Worm (Caenorhabditis elegans) whole organism, L4 larva: ENCODE data around the gene klp-3.

Experiments
- F10B5.3 ChIP-seq: sonication (generic microtip); optimal IDR thresholded peaks from 2 replicates; lab custom pipeline; 2016; ENCODE audit warnings: mild to moderate bottlenecking, missing genetic modification characterization, missing compliant biosample characterization
- Y105C5A.15 ChIP-seq: fragments of 200-800 bp; sonication (Bioruptor generic); IDR thresholded peaks from 2 replicates; pipeline ENCODE4 v1.3.6; 2022; ENCODE audit warnings: missing genetic modification characterization, missing compliant biosample characterization
- Y48G9A.11 ChIP-seq: fragments of 200-800 bp; sonication (Bioruptor generic); IDR thresholded peaks from 2 replicates; pipeline ENCODE4 v1.3.6; 2022; ENCODE audit warnings: missing genetic modification reagents, missing genetic modification characterization, missing compliant biosample characterization
- Y5F2A.4 ChIP-seq: fragments of 200-800 bp; sonication (Bioruptor generic); optimal IDR thresholded peaks from 2 replicates; lab custom pipeline; 2018; ENCODE audit warnings: mild to moderate bottlenecking, missing genetic modification characterization, missing compliant biosample characterization
- aha-1 ChIP-seq: fragments of 150-350 bp; peaks from one replicate; lab custom pipeline; 2014; ENCODE audit warnings: missing biosample characterization, missing genetic modification characterization
- ama-1 ChIP-seq: fragments of 150-350 bp; optimal IDR thresholded peaks from 2 replicates; lab custom pipeline; 2014; ENCODE audit warnings: inconsistent platforms, mixed read lengths
- attf-4 ChIP-seq: sonication (generic microtip); optimal IDR thresholded peaks from 3 replicates; lab custom pipeline; 2017; ENCODE audit warnings: missing biosample characterization, missing genetic modification characterization
- daf-16 ChIP-seq, 3 experiments: sonication (generic microtip); optimal IDR thresholded peaks; 2 replicates each; lab custom pipeline; 2016 to 2017; ENCODE audit warnings: missing genetic modification characterization in 3 of 3, missing genetic modification reagents in 3 of 3, mild to moderate bottlenecking in 2 of 3, missing compliant biosample characterization in 2 of 3, missing biosample characterization in 1 of 3, moderate library complexity in 1 of 3
- daf-19 ChIP-seq: fragments of 200-800 bp; sonication (Bioruptor generic); conservative IDR thresholded peaks from 2 replicates; pipeline ENCODE4 v1.3.6; 2022; ENCODE audit warnings: missing genetic modification characterization, missing compliant biosample characterization
- dmd-9 ChIP-seq: fragments of 200-800 bp; sonication (Bioruptor generic); IDR thresholded peaks from 2 replicates; pipeline ENCODE4 v1.3.6; 2022; ENCODE audit warnings: missing genetic modification reagents, missing genetic modification characterization, missing compliant biosample characterization
- dpl-1 ChIP-seq: fragments of 150-350 bp; optimal IDR thresholded peaks from 2 replicates; lab custom pipeline; 2014; ENCODE audit warnings: missing biosample characterization, missing genetic modification reagents, missing genetic modification characterization
- duxl-1 ChIP-seq: sonication (generic microtip); optimal IDR thresholded peaks from 2 replicates; lab custom pipeline; 2016; ENCODE audit warnings: mild to moderate bottlenecking, missing genetic modification characterization, moderate library complexity, missing compliant biosample characterization; ENCODE audit not compliant: poor library complexity
- dve-1 ChIP-seq: sonication (generic microtip); optimal IDR thresholded peaks from 2 replicates; lab custom pipeline; 2017; ENCODE audit warnings: antibody characterized with exemption, mild to moderate bottlenecking, missing genetic modification characterization, missing compliant biosample characterization; ENCODE audit not compliant: insufficient read depth
- egl-27 ChIP-seq: sonication (generic microtip); optimal IDR thresholded peaks from 3 replicates; lab custom pipeline; 2017; ENCODE audit warnings: missing biosample characterization, missing genetic modification reagents, missing genetic modification characterization
- hlh-11 ChIP-seq: fragments of 200-800 bp; sonication (Bioruptor generic); optimal IDR thresholded peaks from 2 replicates; lab custom pipeline; 2018; ENCODE audit warnings: mild to moderate bottlenecking, missing genetic modification characterization, missing compliant biosample characterization
- hlh-30 ChIP-seq: sonication (generic microtip); optimal IDR thresholded peaks from 2 replicates; lab custom pipeline; 2017; ENCODE audit warnings: antibody characterized with exemption, mild to moderate bottlenecking, missing genetic modification characterization, missing compliant biosample characterization; ENCODE audit not compliant: insufficient read depth
- hmg-1.1 ChIP-seq: fragments of 200-800 bp; sonication (Bioruptor generic); IDR thresholded peaks from 2 replicates; pipeline ENCODE4 v1.3.6; 2022; ENCODE audit warnings: missing genetic modification reagents, missing genetic modification characterization, missing compliant biosample characterization
- jun-1 ChIP-seq: fragments of 150-350 bp; optimal IDR thresholded peaks from 2 replicates; lab custom pipeline; 2014; ENCODE audit warnings: missing biosample characterization, missing genetic modification reagents, missing genetic modification characterization
- lim-7 ChIP-seq: fragments of 200-800 bp; sonication (Bioruptor generic); IDR thresholded peaks from 2 replicates; pipeline ENCODE4 v1.3.6; 2022; ENCODE audit warnings: missing genetic modification characterization, missing compliant biosample characterization
- lin-15B ChIP-seq: fragments of 150-350 bp; sonication (generic microtip); optimal IDR thresholded peaks from 3 replicates; lab custom pipeline; 2014; ENCODE audit warnings: missing biosample characterization, missing genetic modification characterization
- lir-3 ChIP-seq: sonication (generic microtip); optimal IDR thresholded peaks from 2 replicates; lab custom pipeline; 2016; ENCODE audit warnings: mild to moderate bottlenecking, missing genetic modification characterization, missing compliant biosample characterization
- lsy-2 ChIP-seq, 2 experiments: fragments of 150-350 bp in 1 of 2; sonication (generic microtip) in 1 of 2; optimal IDR thresholded peaks; 2 replicates each; lab custom pipeline; 2014 to 2017; ENCODE audit warnings: missing biosample characterization in 2 of 2, missing genetic modification characterization in 2 of 2
- madf-9 ChIP-seq: fragments of 200-800 bp; sonication (Bioruptor generic); conservative IDR thresholded peaks from 2 replicates; pipeline ENCODE4 v1.3.6; 2022; ENCODE audit warnings: missing genetic modification reagents, missing genetic modification characterization, missing compliant biosample characterization
- mdt-29 ChIP-seq: fragments of 200-800 bp; sonication (Bioruptor generic); IDR thresholded peaks from 2 replicates; pipeline ENCODE4 v1.3.6; 2022; ENCODE audit warnings: missing genetic modification reagents, missing genetic modification characterization, missing compliant biosample characterization
- nhr-10 ChIP-seq: fragments of 150-350 bp; optimal IDR thresholded peaks from 2 replicates; lab custom pipeline; 2014; ENCODE audit warnings: missing biosample characterization, missing genetic modification characterization
- nhr-102 ChIP-seq: sonication (generic microtip); optimal IDR thresholded peaks from 2 replicates; lab custom pipeline; 2016; ENCODE audit warnings: mild to moderate bottlenecking, missing genetic modification characterization, moderate library complexity, missing compliant biosample characterization
- sdz-12 ChIP-seq: fragments of 200-800 bp; sonication (Bioruptor generic); optimal IDR thresholded peaks from 2 replicates; lab custom pipeline; 2018; ENCODE audit warnings: mild to moderate bottlenecking, missing genetic modification characterization, missing compliant biosample characterization
- set-16 ChIP-seq: fragments of 200-800 bp; sonication (Bioruptor generic); IDR thresholded peaks from 2 replicates; pipeline ENCODE4 v1.3.6; 2022; ENCODE audit warnings: missing genetic modification reagents, missing genetic modification characterization, missing compliant biosample characterization
- spr-3 ChIP-seq: fragments of 200-800 bp; sonication (Bioruptor generic); optimal IDR thresholded peaks from 2 replicates; lab custom pipeline; 2018; ENCODE audit warnings: mild to moderate bottlenecking, missing genetic modification characterization, missing compliant biosample characterization
- tra-1 ChIP-seq: fragments of 200-800 bp; sonication (Bioruptor generic); IDR thresholded peaks from 2 replicates; pipeline ENCODE4 v1.3.6; 2022; ENCODE audit warnings: missing genetic modification reagents, missing genetic modification characterization, missing compliant biosample characterization
- unc-130 ChIP-seq: sonication (generic microtip); optimal IDR thresholded peaks from 2 replicates; lab custom pipeline; 2016; ENCODE audit warnings: missing genetic modification reagents, missing genetic modification characterization, missing compliant biosample characterization
- unc-62 ChIP-seq, 3 experiments: fragments of 150-350 bp in 1 of 3; sonication (generic microtip); optimal IDR thresholded peaks in 2 of 3; peaks in 1 of 3; 1 replicate in 1 of 3; 2 replicates in 2 of 3; lab custom pipeline; 2014 to 2017; ENCODE audit warnings: missing biosample characterization in 3 of 3, missing genetic modification characterization in 3 of 3, missing genetic modification reagents in 3 of 3, missing genotype in 1 of 3
- zfp-2 ChIP-seq: sonication (generic microtip); optimal IDR thresholded peaks from 2 replicates; lab custom pipeline; 2016; ENCODE audit warnings: mild to moderate bottlenecking, missing genetic modification characterization, missing compliant biosample characterization
- zip-11 ChIP-seq: fragments of 200-800 bp; sonication (Bioruptor generic); IDR thresholded peaks from 2 replicates; pipeline ENCODE4 v1.3.6; 2022; ENCODE audit warnings: missing genetic modification characterization, missing compliant biosample characterization
- ztf-7 ChIP-seq: fragments of 150-350 bp; optimal IDR thresholded peaks from 2 replicates; lab custom pipeline; 2014; ENCODE audit warnings: missing biosample characterization, missing genetic modification characterization

Gene klp-3

ce11 chrII:7810162-7810868 lies 31.8 kb upstream of the klp-3 start (continued):
- TF ChIP-seq hlh-11 (peak; percentile 7), dmd-9 (GFP tag; lab: Robert Waterston, UW) (no peak), daf-19 (no peak), madf-9 (GFP tag; lab: Robert Waterston, UW) (no peak), lim-7 (GFP tag; lab: Robert Waterston, UW) (no peak), sdz-12 (GFP tag; lab: Kevin White, UChicago) (no peak), lsy-2 (tag; optimal IDR thresholded peaks at IDR 0.05; lab: Kevin White, UChicago) (peak in 1 of 2 experiments; percentile 45), duxl-1 (tag; lab: Kevin White, UChicago) (peak; percentile 29), unc-130 (GFP tag; lab: Kevin White, UChicago) (no peak), nhr-102 (tag; lab: Kevin White, UChicago) (no peak), egl-27 (tag; lab: Kevin White, UChicago) (no peak), dpl-1 (GFP tag; lab: Kevin White, UChicago) (no peak), dve-1 (tag; lab: Kevin White, UChicago) (peak; percentile 16)

DNA sequence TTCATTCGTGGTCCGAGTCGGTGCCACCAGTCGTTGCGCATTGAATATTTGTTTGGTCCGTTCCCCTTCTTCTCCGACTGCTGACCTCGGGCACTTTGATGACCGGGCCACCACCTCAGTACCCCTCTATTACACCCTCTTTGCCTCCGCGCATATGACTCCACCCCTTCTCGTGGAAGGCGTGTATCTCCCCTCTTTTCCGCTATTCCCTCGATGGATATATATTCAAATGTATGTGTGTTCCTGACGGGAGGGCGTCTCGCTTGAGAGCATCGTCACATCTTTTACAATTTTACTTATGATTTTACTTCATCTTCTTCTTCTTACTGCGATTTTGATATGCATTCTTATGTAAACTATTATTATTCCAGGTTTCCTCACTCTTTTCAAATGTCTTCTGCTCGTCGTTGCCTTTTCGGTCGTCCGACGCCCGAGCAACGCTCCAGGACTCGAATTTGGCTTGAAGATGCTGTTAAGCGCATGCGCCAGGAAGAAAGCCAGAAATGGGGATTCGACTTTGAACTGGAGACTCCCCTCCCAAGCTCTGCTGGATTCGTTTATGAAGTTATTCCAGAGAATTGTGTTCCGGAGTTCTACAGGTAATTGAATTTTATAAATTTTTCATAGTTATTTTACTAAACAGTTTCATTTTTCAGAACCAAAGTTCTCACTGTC lies 31.1 kb upstream of the klp-3 start, which contains the start of gene cki-1:
Gene cki-1, plus strand, starts transcription at position 372 of the 675 bp plus-strand sequence.
- TF ChIP-seq dpl-1 (GFP tag; lab: Kevin White, UChicago) = no peak
- no peak for TF ChIP-seq zip-11 (GFP tag; lab: Robert Waterston, UW)
- TF ChIP-seq set-16 (GFP tag; lab: Robert Waterston, UW) = 0 out of 2 replicates have a peak, but pooled peaks have one; percentile 7
- TF ChIP-seq unc-62 (GFP tag; optimal IDR thresholded peaks at IDR 0.05 in 1 of 2; lab: Kevin White, UChicago) = peak in 1 of 2 experiments; percentile 50
- no peak for TF ChIP-seq unc-62 (tag; optimal IDR thresholded peaks at IDR 0.05; lab: Kevin White, UChicago)
- TF ChIP-seq attf-4 = no peak
- no peak for TF ChIP-seq dve-1 (tag; lab: Kevin White, UChicago)

DNA sequence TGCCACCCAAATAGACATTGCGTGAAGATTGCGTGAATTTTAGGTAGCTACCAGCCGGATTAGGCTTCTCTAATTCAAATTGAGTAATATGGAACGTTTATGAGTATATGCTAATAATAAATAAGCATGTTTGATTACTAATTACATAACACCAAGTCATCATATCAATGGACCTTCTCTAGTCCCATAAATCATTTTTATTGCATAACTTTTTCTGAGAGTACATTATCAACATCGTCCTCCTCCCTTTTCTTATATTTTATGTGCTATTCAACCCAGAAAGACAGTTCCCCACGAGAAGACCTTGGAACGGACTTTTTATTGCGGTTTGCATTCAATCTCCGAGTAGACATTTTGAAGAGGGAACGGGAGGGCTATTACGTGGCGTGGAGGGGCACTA lies 29.8 kb upstream of the klp-3 start:
- TF ChIP-seq tra-1 (GFP tag; lab: Robert Waterston, UW) (0 out of 2 replicates have a peak, but pooled peaks have one; percentile 25), F10B5.3 (tag; lab: Kevin White, UChicago) (peak; percentile 24), Y5F2A.4 (GFP tag; lab: Kevin White, UChicago) (no peak), Y48G9A.11 (0 out of 2 replicates have a peak, but pooled peaks have one; percentile 17)

- TF ChIP-seq hlh-30 (tag; lab: Kevin White, UChicago) (no peak), egl-27 (tag; lab: Kevin White, UChicago) (no peak), lin-15B (tag; lab: Kevin White, UChicago) (no peak), unc-130 (GFP tag; lab: Kevin White, UChicago) (no peak), hmg-1.1 (no peak), Y105C5A.15 (GFP tag; lab: Robert Waterston, UW) (no peak), ama-1 (lab: Kevin White, UChicago) (no peak), aha-1 (tag; lab: Kevin White, UChicago) (no peak), spr-3 (GFP tag; lab: Kevin White, UChicago) (no peak), attf-4 (no peak), Y48G9A.11 (no peak), daf-16 (GFP tag; optimal IDR thresholded peaks at IDR 0.05; lab: Kevin White, UChicago) (no peak), daf-16 (tag; optimal IDR thresholded peaks at IDR 0.05; lab: Kevin White, UChicago) (no peak), zfp-2 (tag; lab: Kevin White, UChicago) (no peak), ztf-7 (tag; lab: Kevin White, UChicago) (no peak), nhr-10 (tag; lab: Kevin White, UChicago) (no peak), mdt-29 (no peak), lir-3 (tag; lab: Kevin White, UChicago) (no peak), jun-1 (tag; lab: Kevin White, UChicago) (no peak)
These were observed 28.9 kb upstream of the klp-3 start for ce11 chrII:7813237-7813636.
